Fruit fly (Drosophila melanogaster): Measurements from ENCODE around the gene CG33995.

Gene CG33995

DNA sequence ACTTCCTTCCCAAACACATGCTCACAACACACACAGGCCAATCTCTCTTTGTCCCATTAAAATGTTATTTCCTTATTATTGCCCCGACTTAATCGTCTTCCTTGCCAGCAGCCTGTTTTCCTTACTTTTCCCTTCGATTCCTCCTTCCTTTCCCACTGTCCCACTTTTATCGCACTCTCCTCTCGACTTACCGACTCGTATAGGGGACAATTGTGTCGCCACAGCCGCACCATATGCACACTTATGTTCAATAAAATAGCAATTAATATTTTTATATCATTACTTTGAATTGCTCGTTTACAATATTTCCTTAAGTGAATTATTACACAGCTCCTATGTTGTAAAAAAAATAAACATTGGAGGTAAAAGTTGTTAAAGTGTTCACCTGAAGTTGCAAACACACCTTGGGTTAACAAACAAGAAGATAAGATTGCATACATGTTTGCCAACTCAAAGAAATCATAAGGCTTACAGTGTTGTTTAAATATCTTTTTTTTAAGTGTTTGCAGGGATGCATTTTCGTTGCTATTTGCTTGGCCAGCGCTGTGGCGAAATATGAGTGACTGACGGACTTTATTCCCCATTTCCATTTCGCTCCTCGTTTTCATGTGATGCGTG is 43.9 kb downstream of the CG33995 start (continued):
- TF ChIP-seq psq (GFP tag; optimal IDR thresholded peaks at IDR 0.05) (peak; percentile 26), jumu (GFP tag; optimal IDR thresholded peaks at IDR 0.05) (peak; percentile 41), CG1529 (GFP tag; optimal IDR thresholded peaks at IDR 0.05) (peak; percentile 65), Hand (GFP tag; optimal IDR thresholded peaks at IDR 0.05) (peak; percentile 65), CG15514 (GFP tag; optimal IDR thresholded peaks at IDR 0.05) (peak; percentile 63), tap (tag; optimal IDR thresholded peaks at IDR 0.05) (peak; percentile 81), sd (tag; optimal IDR thresholded peaks at IDR 0.05) (peak; percentile 27), abd-A (tag; optimal IDR thresholded peaks at IDR 0.05) (peak; percentile 59), CG30431 (GFP tag; optimal IDR thresholded peaks at IDR 0.05) (peak; percentile 60), dati (GFP tag; IDR thresholded peaks at IDR 0.05) (no peak), HLH3B (GFP tag; IDR thresholded peaks at IDR 0.05) (peak; percentile 53), D19A (tag; optimal IDR thresholded peaks at IDR 0.05) (peak; percentile 76), CG15479 (GFP tag; optimal IDR thresholded peaks at IDR 0.05) (peak; percentile 22), phol (tag; optimal IDR thresholded peaks at IDR 0.05) (peak; percentile 82), esg (GFP tag; conservative IDR thresholded peaks at IDR 0.05) (peak; percentile 53; the same call in 1 of the 2 replicates), Stat92E (GFP tag; optimal IDR thresholded peaks at IDR 0.05) (no peak), mam (GFP tag; optimal IDR thresholded peaks at IDR 0.05) (peak; percentile 59), danr (GFP tag; IDR thresholded peaks at IDR 0.05) (peak; percentile 42; the same call in 1 of the 2 replicates), Trl (optimal IDR thresholded peaks at IDR 0.05) (no peak), Trl (GFP tag; optimal IDR thresholded peaks at IDR 0.05) (peak; percentile 58), bigmax (GFP tag; optimal IDR thresholded peaks at IDR 0.05) (no peak), CG1602 (GFP tag; optimal IDR thresholded peaks at IDR 0.05) (peak; percentile 54), ab (GFP tag; optimal IDR thresholded peaks at IDR 0.05) (peak; percentile 32), dm (GFP tag; optimal IDR thresholded peaks at IDR 0.05) (peak; percentile 21), CG8944 (GFP tag; optimal IDR thresholded peaks at IDR 0.05) (peak; percentile 13), oc (tag; optimal IDR thresholded peaks at IDR 0.05) (peak; percentile 50), ase (GFP tag; IDR thresholded peaks at IDR 0.05) (0 out of 3 replicates have a peak, but pooled peaks have one; percentile 41), pan (optimal IDR thresholded peaks at IDR 0.05) (no peak), pan (GFP tag; optimal IDR thresholded peaks at IDR 0.05 in 1 of 2, IDR thresholded peaks at IDR 0.05 in 1 of 2) (peak in 1 of 2 experiments; percentile 59), Lpt (GFP tag; optimal IDR thresholded peaks at IDR 0.05) (no peak), Bgb (GFP tag; IDR thresholded peaks at IDR 0.05; ENCODE audit: partially characterized antibody) (no peak), CG12942 (GFP tag; optimal IDR thresholded peaks at IDR 0.05) (peak; percentile 59), exex (tag; optimal IDR thresholded peaks at IDR 0.05) (peak; percentile 54), CG4282 (GFP tag; optimal IDR thresholded peaks at IDR 0.05) (no peak), Opbp (GFP tag; IDR thresholded peaks at IDR 0.05; ENCODE audit: partially characterized antibody) (no peak), unpg (GFP tag; optimal IDR thresholded peaks at IDR 0.05) (peak; percentile 86), zf30C (GFP tag; optimal IDR thresholded peaks at IDR 0.05) (no peak), YL-1 (GFP tag; optimal IDR thresholded peaks at IDR 0.05) (peak; percentile 17), lilli (GFP tag; optimal IDR thresholded peaks at IDR 0.05) (peak; percentile 78), gcm2 (GFP tag; optimal IDR thresholded peaks at IDR 0.05) (peak; percentile 65), Hey (tag; optimal IDR thresholded peaks at IDR 0.05) (no peak), ttk (GFP tag; IDR thresholded peaks at IDR 0.05) (peak; percentile 54; the same call in 1 of the 2 replicates), CG16813 (GFP tag; IDR thresholded peaks at IDR 0.05; ENCODE audit: partially characterized antibody) (no peak), Pdp1 (GFP tag; optimal IDR thresholded peaks at IDR 0.05) (peak; percentile 66 to 67), org-1 (GFP tag; optimal IDR thresholded peaks at IDR 0.05) (peak; percentile 76), Fer3 (tag; optimal IDR thresholded peaks at IDR 0.05) (peak; percentile 71), zen2 (GFP tag; IDR thresholded peaks at IDR 0.05; ENCODE audit: partially characterized antibody) (no peak), CG18619 (GFP tag; optimal IDR thresholded peaks at IDR 0.05) (peak; percentile 76), tgo (GFP tag; IDR thresholded peaks at IDR 0.05) (peak; percentile 39; the same call in 1 of the 3 replicates), inv (GFP tag; IDR thresholded peaks at IDR 0.05; ENCODE audit: partially characterized antibody) (no peak)

Measured in whole organism, embryonic.